Worm (Caenorhabditis elegans) whole organism, early embryonic: ENCODE measurements around the gene fbxb-19.

ENCODE experiments used
- F13C5.2 ChIP-seq: sonication (generic microtip); optimal IDR thresholded peaks from 2 replicates; lab custom pipeline; 2017; ENCODE audit warnings: mild to moderate bottlenecking, missing genetic modification characterization, inconsistent platforms, missing compliant biosample characterization
- ama-1 ChIP-seq: fragments of 150-350 bp; optimal IDR thresholded peaks from 2 replicates; lab custom pipeline; 2014
- flt-1 ChIP-seq: fragments of 200-800 bp; sonication (Bioruptor generic); IDR thresholded peaks from 2 replicates; pipeline ENCODE4 v1.3.6; 2022; ENCODE audit warnings: missing genetic modification characterization, missing compliant biosample characterization
- hmg-4 ChIP-seq: fragments of 200-800 bp; sonication (Bioruptor generic); optimal IDR thresholded peaks from 2 replicates; lab custom pipeline; 2018; ENCODE audit warnings: mild to moderate bottlenecking, missing genetic modification characterization, missing compliant biosample characterization
- pes-1 ChIP-seq: fragments of 200-800 bp; sonication (Bioruptor generic); IDR thresholded peaks from 2 replicates; pipeline ENCODE4 v1.3.6; 2022; ENCODE audit warnings: missing genetic modification reagents, missing genetic modification characterization, missing compliant biosample characterization
- tbx-11 ChIP-seq: fragments of 200-800 bp; sonication (Bioruptor generic); IDR thresholded peaks from 2 replicates; pipeline ENCODE4 v1.3.6; 2022; ENCODE audit warnings: missing genetic modification characterization, missing compliant biosample characterization
- tra-4 ChIP-seq: sonication (generic microtip); optimal IDR thresholded peaks from 2 replicates; lab custom pipeline; 2017; ENCODE audit warnings: missing genetic modification characterization, missing compliant biosample characterization

DNA sequence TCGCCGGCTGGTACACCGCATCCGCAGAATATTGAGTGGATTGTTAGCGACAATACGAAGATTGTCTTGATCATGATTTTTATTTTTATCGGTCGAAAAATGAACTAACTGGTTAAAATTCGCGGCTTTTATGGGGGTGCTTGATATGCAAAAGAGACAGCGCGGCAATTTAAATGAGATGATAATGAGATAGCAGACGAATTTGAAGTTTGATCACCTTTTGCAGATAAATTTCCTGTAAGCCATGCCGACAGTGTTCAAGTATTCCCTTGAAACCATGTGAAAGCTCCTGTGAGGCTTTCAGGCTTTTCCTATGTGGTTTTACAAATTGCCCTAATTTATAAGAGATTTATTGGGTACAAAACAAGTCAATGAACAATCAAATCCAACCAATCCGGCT, 42.8 kb downstream of the fbxb-19 start, which contains the start of gene ZC204.17:
- TF ChIP-seq ama-1 = no peak
- TF ChIP-seq tbx-11 (GFP tag; lab: Robert Waterston, UW) = no peak
- no peak for TF ChIP-seq tra-4 (tag; lab: Kevin White, UChicago)
- no peak for TF ChIP-seq pes-1 (GFP tag; lab: Robert Waterston, UW)
- TF ChIP-seq flt-1 = no peak
- no peak for TF ChIP-seq F13C5.2 (tag; lab: Kevin White, UChicago)
- TF ChIP-seq hmg-4 (GFP tag; lab: Kevin White, UChicago) = no peak
